Fruit fly (Drosophila melanogaster) whole organism, embryonic: ENCODE results near the gene CG4210.

Source experiments
- ATbp ChIP-seq: fragments of 200-800 bp; sonication (Bioruptor generic); optimal IDR thresholded peaks from 2 replicates; lab custom pipeline; 2017; ENCODE audit warnings: missing biosample characterization, mild to moderate bottlenecking, missing genetic modification characterization, missing genetic modification reagents
- CG10267 ChIP-seq: fragments of 200-800 bp; sonication (Bioruptor generic); optimal IDR thresholded peaks from 2 replicates; lab custom pipeline; 2018; ENCODE audit warnings: missing biosample characterization, mild to moderate bottlenecking, missing genetic modification characterization, moderate library complexity
- CG10543 ChIP-seq: fragments of 200-800 bp; sonication (Bioruptor generic); optimal IDR thresholded peaks from 3 replicates; lab custom pipeline; 2017; ENCODE audit warnings: missing biosample characterization, mild to moderate bottlenecking, missing genetic modification characterization, moderate library complexity
- CG11085 ChIP-seq: fragments of 200-800 bp; sonication (Bioruptor generic); IDR thresholded peaks from 2 replicates; pipeline ENCODE4 v1.3.6; 2022; ENCODE audit warnings: missing biosample characterization, missing genetic modification characterization
- CG13624 ChIP-seq: fragments of 200-800 bp; sonication (Bioruptor generic); optimal IDR thresholded peaks from 2 replicates; lab custom pipeline; 2016; ENCODE audit warnings: missing biosample characterization, missing genetic modification characterization
- CG14710 ChIP-seq: fragments of 200-800 bp; sonication (Bioruptor generic); optimal IDR thresholded peaks from 3 replicates; lab custom pipeline; 2019; ENCODE audit warnings: missing biosample characterization, mild to moderate bottlenecking, missing genetic modification characterization, moderate library complexity
- CG15479 ChIP-seq: fragments of 200-800 bp; sonication (Bioruptor generic); optimal IDR thresholded peaks from 3 replicates; lab custom pipeline; 2019; ENCODE audit warnings: missing biosample characterization, mild to moderate bottlenecking, missing genetic modification characterization, moderate library complexity
- CG15601 ChIP-seq: fragments of 200-800 bp; sonication (Bioruptor generic); optimal IDR thresholded peaks from 3 replicates; lab custom pipeline; 2019; ENCODE audit warnings: missing biosample characterization, mild to moderate bottlenecking, missing genetic modification characterization, moderate library complexity
- CG18619 ChIP-seq: fragments of 200-800 bp; sonication (Bioruptor generic); optimal IDR thresholded peaks from 3 replicates; lab custom pipeline; 2017; ENCODE audit warnings: missing biosample characterization, mild to moderate bottlenecking, missing genetic modification characterization
- CG18764 ChIP-seq: fragments of 200-800 bp; sonication (Bioruptor generic); optimal IDR thresholded peaks from 3 replicates; lab custom pipeline; 2016; ENCODE audit warnings: missing biosample characterization, missing genetic modification characterization
- CG2202 ChIP-seq: fragments of 200-800 bp; sonication (Bioruptor generic); optimal IDR thresholded peaks from 2 replicates; lab custom pipeline; 2018; ENCODE audit warnings: missing biosample characterization, mild to moderate bottlenecking, missing genetic modification characterization
- CG32772 ChIP-seq: fragments of 200-800 bp; sonication (Bioruptor generic); IDR thresholded peaks from 2 replicates; pipeline ENCODE4 v1.3.6; 2022; ENCODE audit warnings: missing biosample characterization, missing genetic modification characterization
- CG4730 ChIP-seq: fragments of 200-800 bp; sonication (Bioruptor generic); IDR thresholded peaks from 2 replicates; pipeline ENCODE4 v1.3.6; 2022; ENCODE audit warnings: missing biosample characterization, missing genetic modification characterization
- CG5953 ChIP-seq: fragments of 200-800 bp; sonication (Bioruptor generic); IDR thresholded peaks from 2 replicates; pipeline ENCODE4 v1.3.6; 2022; ENCODE audit warnings: missing biosample characterization, missing genetic modification characterization
- CG9876 ChIP-seq: fragments of 200-800 bp; sonication (Bioruptor generic); optimal IDR thresholded peaks from 2 replicates; lab custom pipeline; 2016; ENCODE audit warnings: missing biosample characterization, missing genetic modification characterization
- D19A ChIP-seq: fragments of 200-800 bp; optimal IDR thresholded peaks from 3 replicates; lab custom pipeline; 2019; ENCODE audit warnings: missing biosample characterization, mild to moderate bottlenecking, missing genetic modification characterization, moderate library complexity
- D19B ChIP-seq: fragments of 200-800 bp; sonication (Bioruptor generic); optimal IDR thresholded peaks from 2 replicates; lab custom pipeline; 2017; ENCODE audit warnings: missing biosample characterization, mild to moderate bottlenecking, missing genetic modification characterization
- Eip74EF ChIP-seq, 2 experiments: fragments of 200-800 bp in 1 of 2; fragments of >200 bp in 1 of 2; sonication (Bioruptor generic) in 1 of 2; optimal IDR thresholded peaks; 2 replicates each; lab custom pipeline; 2017 to 2019; ENCODE audit warnings: missing biosample characterization in 2 of 2, missing genetic modification characterization in 2 of 2, mild to moderate bottlenecking in 1 of 2, moderate library complexity in 1 of 2
- Elba2 ChIP-seq: fragments of 200-800 bp; sonication (Bioruptor generic); optimal IDR thresholded peaks from 3 replicates; lab custom pipeline; 2016; ENCODE audit warnings: missing biosample characterization, missing genetic modification characterization
- Ets97D ChIP-seq: fragments of 200-800 bp; sonication (Bioruptor generic); optimal IDR thresholded peaks from 3 replicates; lab custom pipeline; 2016; ENCODE audit warnings: missing biosample characterization, missing genetic modification characterization
- Hey ChIP-seq: fragments of 200-800 bp; sonication (Bioruptor generic); optimal IDR thresholded peaks from 3 replicates; lab custom pipeline; 2018; ENCODE audit warnings: missing biosample characterization, mild to moderate bottlenecking, missing genetic modification characterization
- Hmr ChIP-seq: fragments of 200-800 bp; sonication (Bioruptor generic); optimal IDR thresholded peaks from 3 replicates; lab custom pipeline; 2017; ENCODE audit warnings: mild to moderate bottlenecking, missing biosample characterization, missing genetic modification reagents, missing genetic modification characterization
- Mes4 ChIP-seq: fragments of 200-800 bp; sonication (Bioruptor generic); optimal IDR thresholded peaks from 2 replicates; lab custom pipeline; 2016; ENCODE audit warnings: missing biosample characterization, missing genetic modification characterization
- NFAT ChIP-seq: fragments of 200-800 bp; sonication (Bioruptor generic); IDR thresholded peaks from 2 replicates; pipeline ENCODE4 v1.3.6; 2022; ENCODE audit warnings: missing biosample characterization, missing genetic modification characterization
- Oaz ChIP-seq: fragments of 200-800 bp; sonication (Bioruptor generic); IDR thresholded peaks from 2 replicates; pipeline ENCODE4 v1.3.6; 2022; ENCODE audit warnings: missing biosample characterization, missing genetic modification characterization
- Optix ChIP-seq: fragments of 200-800 bp; sonication (Bioruptor generic); IDR thresholded peaks from 3 replicates; pipeline ENCODE4 v1.3.6; 2022; ENCODE audit warnings: missing biosample characterization, missing genetic modification characterization
- amos ChIP-seq: fragments of 200-800 bp; sonication (Bioruptor generic); IDR thresholded peaks from 2 replicates; pipeline ENCODE4 v1.3.6; 2022; ENCODE audit warnings: missing biosample characterization, missing genetic modification characterization; ENCODE audit not compliant: partially characterized antibody
- ap ChIP-seq: fragments of 200-800 bp; sonication (Bioruptor generic); IDR thresholded peaks from 2 replicates; pipeline ENCODE4 v1.3.6; 2022; ENCODE audit warnings: missing biosample characterization, missing genetic modification characterization
- ara ChIP-seq: fragments of 200-800 bp; sonication (Bioruptor generic); IDR thresholded peaks from 2 replicates; pipeline ENCODE4 v1.3.6; 2022; ENCODE audit warnings: missing biosample characterization, missing genetic modification characterization
- ato ChIP-seq: fragments of 200-800 bp; sonication (Bioruptor generic); IDR thresholded peaks from 2 replicates; pipeline ENCODE4 v1.3.6; 2022; ENCODE audit warnings: missing biosample characterization, missing genetic modification characterization; ENCODE audit not compliant: partially characterized antibody
- az2 ChIP-seq: fragments of 200-800 bp; sonication (Bioruptor generic); optimal IDR thresholded peaks from 3 replicates; lab custom pipeline; 2016; ENCODE audit warnings: missing biosample characterization, missing genetic modification characterization
- bcd ChIP-seq: fragments of 200-800 bp; sonication (Bioruptor generic); optimal IDR thresholded peaks from 2 replicates; lab custom pipeline; 2017; ENCODE audit warnings: missing biosample characterization, mild to moderate bottlenecking, missing genetic modification characterization
- caup ChIP-seq: fragments of 200-800 bp; sonication (Bioruptor generic); optimal IDR thresholded peaks from 3 replicates; lab custom pipeline; 2017; ENCODE audit warnings: missing biosample characterization, mild to moderate bottlenecking, missing genetic modification characterization, moderate library complexity; ENCODE audit not compliant: severe bottlenecking
- corto ChIP-seq: fragments of 200-800 bp; sonication (Bioruptor generic); optimal IDR thresholded peaks from 2 replicates; lab custom pipeline; 2016; ENCODE audit warnings: missing biosample characterization, mild to moderate bottlenecking, missing genetic modification characterization, moderate library complexity
- da ChIP-seq: fragments of 200-800 bp; sonication (Bioruptor generic); optimal IDR thresholded peaks from 2 replicates; lab custom pipeline; 2016; ENCODE audit warnings: missing biosample characterization, missing genetic modification characterization
- dmrt11E ChIP-seq: fragments of 200-800 bp; sonication (Bioruptor generic); optimal IDR thresholded peaks from 3 replicates; lab custom pipeline; 2018; ENCODE audit warnings: missing biosample characterization, mild to moderate bottlenecking, missing genetic modification characterization, moderate library complexity
- emc ChIP-seq: fragments of 200-800 bp; sonication (Bioruptor generic); optimal IDR thresholded peaks from 2 replicates; lab custom pipeline; 2016; ENCODE audit warnings: missing biosample characterization, missing genetic modification characterization
- eve ChIP-seq, 2 experiments: fragments of >200 bp; optimal IDR thresholded peaks; 2 replicates each; lab custom pipeline; 2017; ENCODE audit warnings: missing biosample characterization in 2 of 2, missing genetic modification characterization in 2 of 2
- exex ChIP-seq: fragments of 200-800 bp; sonication (Bioruptor generic); optimal IDR thresholded peaks from 4 replicates; lab custom pipeline; 2018; ENCODE audit warnings: missing biosample characterization, mild to moderate bottlenecking, missing genetic modification characterization, moderate library complexity
- gem ChIP-seq: fragments of 200-800 bp; sonication (Bioruptor generic); optimal IDR thresholded peaks from 2 replicates; lab custom pipeline; 2019; ENCODE audit warnings: missing biosample characterization, mild to moderate bottlenecking, missing genetic modification characterization, moderate library complexity
- ham ChIP-seq: fragments of 200-800 bp; sonication (Bioruptor generic); IDR thresholded peaks from 2 replicates; pipeline ENCODE4 v1.3.6; 2022; ENCODE audit warnings: missing biosample characterization, missing genetic modification characterization
- lab ChIP-seq: fragments of 200-800 bp; sonication (Bioruptor generic); optimal IDR thresholded peaks from 3 replicates; lab custom pipeline; 2017; ENCODE audit warnings: missing biosample characterization, missing genetic modification characterization, mild to moderate bottlenecking, moderate library complexity, missing genetic modification reagents
- luna ChIP-seq: fragments of 200-800 bp; sonication (Bioruptor generic); optimal IDR thresholded peaks from 2 replicates; lab custom pipeline; 2016; ENCODE audit warnings: missing biosample characterization, missing genetic modification characterization
- stc ChIP-seq: fragments of 200-800 bp; sonication (Bioruptor generic); IDR thresholded peaks from 2 replicates; pipeline ENCODE4 v1.3.6; 2022; ENCODE audit warnings: missing biosample characterization, missing genetic modification characterization
- tap ChIP-seq: fragments of 200-800 bp; optimal IDR thresholded peaks from 3 replicates; lab custom pipeline; 2019; ENCODE audit warnings: missing biosample characterization, mild to moderate bottlenecking, missing genetic modification characterization, moderate library complexity
- tio ChIP-seq: fragments of 200-800 bp; sonication (Bioruptor generic); optimal IDR thresholded peaks from 2 replicates; lab custom pipeline; 2017; ENCODE audit warnings: missing biosample characterization, missing genetic modification characterization, inconsistent platforms

The CG4210 gene

dm6 chr3R:15262710-15263672 lies 49.2 kb downstream of the CG4210 start, which contains the start of the genes eIF2gamma and Set (continued):
- TF ChIP-seq CG18619 (GFP tag; lab: Kevin White, UChicago) = no peak
- TF ChIP-seq D19A (tag; lab: Kevin White, UChicago) = no peak
- no peak for TF ChIP-seq gem (tag; lab: Kevin White, UChicago)
- TF ChIP-seq Eip74EF (GFP tag; optimal IDR thresholded peaks at IDR 0.05; lab: Kevin White, UChicago) = no peak
- TF ChIP-seq CG15479 (GFP tag; lab: Kevin White, UChicago) = peak; percentile 36
- TF ChIP-seq CG5953 (GFP tag; lab: Robert Waterston, UW) = no peak
- TF ChIP-seq Elba2 (GFP tag; lab: Kevin White, UChicago) = no peak
- peak; percentile 29 for TF ChIP-seq CG10543 (GFP tag; lab: Kevin White, UChicago)
- no peak for TF ChIP-seq CG11085 (GFP tag; lab: Robert Waterston, UW)
- no peak for TF ChIP-seq Mes4 (GFP tag; lab: Kevin White, UChicago)
- TF ChIP-seq ato = peak; percentile 99
- TF ChIP-seq NFAT (GFP tag; lab: Robert Waterston, UW) = peak; percentile 66
- no peak for TF ChIP-seq corto (GFP tag; lab: Kevin White, UChicago)
- TF ChIP-seq Hmr (GFP tag; lab: Kevin White, UChicago) = no peak
- no peak for TF ChIP-seq caup (GFP tag; lab: Kevin White, UChicago)
- TF ChIP-seq tio (GFP tag; lab: Kevin White, UChicago) = no peak
- no peak for TF ChIP-seq Optix (GFP tag; lab: Robert Waterston, UW)
- no peak for TF ChIP-seq stc (GFP tag; lab: Robert Waterston, UW)
- no peak for TF ChIP-seq CG2202 (tag; lab: Kevin White, UChicago)
- no peak for TF ChIP-seq ham
- TF ChIP-seq CG9876 = no peak
- TF ChIP-seq CG4730 (GFP tag; lab: Robert Waterston, UW) = no peak
- TF ChIP-seq ap (GFP tag; lab: Robert Waterston, UW) = no peak
- no peak for TF ChIP-seq ATbp (GFP tag; lab: Kevin White, UChicago)
- no peak for TF ChIP-seq az2 (GFP tag; lab: Kevin White, UChicago)
- no peak for TF ChIP-seq lab
- TF ChIP-seq Ets97D (GFP tag; lab: Kevin White, UChicago) = peak; percentile 77
- TF ChIP-seq D19B (GFP tag; lab: Kevin White, UChicago) = no peak
- TF ChIP-seq dmrt11E (tag; lab: Kevin White, UChicago) = no peak
- no peak for TF ChIP-seq bcd
- TF ChIP-seq CG15601 (tag; lab: Kevin White, UChicago) = no peak
- no peak for TF ChIP-seq Hey (tag; lab: Kevin White, UChicago)
- no peak for TF ChIP-seq da
- peak; percentile 99 for TF ChIP-seq amos (GFP tag; lab: Robert Waterston, UW)
- no peak for TF ChIP-seq luna
- no peak for TF ChIP-seq eve (GFP tag; optimal IDR thresholded peaks at IDR 0.05; lab: Kevin White, UChicago)
- peak; percentile 58 for TF ChIP-seq CG14710 (tag; lab: Kevin White, UChicago)
- TF ChIP-seq tap (tag; lab: Kevin White, UChicago) = no peak
- TF ChIP-seq CG13624 (GFP tag; lab: Kevin White, UChicago) = peak; percentile 37
- no peak for TF ChIP-seq CG32772 (GFP tag; lab: Robert Waterston, UW)
- TF ChIP-seq exex (tag; lab: Kevin White, UChicago) = no peak
- peak; percentile 96 for TF ChIP-seq CG10267 (tag; lab: Kevin White, UChicago)
- no peak for TF ChIP-seq Oaz (GFP tag; lab: Robert Waterston, UW)
- no peak for TF ChIP-seq CG18764 (GFP tag; lab: Kevin White, UChicago)
- TF ChIP-seq emc (GFP tag; lab: Kevin White, UChicago) = no peak
- peak; percentile 53; the same call in 1 of the 2 replicates for TF ChIP-seq ara
